Worm (Caenorhabditis elegans) whole organism, mixed stage, embryonic: Measurements from ENCODE around the gene fbxb-88.
A peak's percentile ranks its signal among the peaks of the same experiment; 100 is the strongest.

Experiments
- M03D4.4 ChIP-seq: sonication (generic microtip); optimal IDR thresholded peaks from 2 replicates; lab custom pipeline; 2017; ENCODE audit warnings: mild to moderate bottlenecking, missing genetic modification characterization, missing compliant biosample characterization
- bed-3 ChIP-seq: fragments of 200-800 bp; sonication (Bioruptor generic); optimal IDR thresholded peaks from 3 replicates; lab custom pipeline; 2018; ENCODE audit warnings: mild to moderate bottlenecking, missing genetic modification characterization, moderate library complexity, missing compliant biosample characterization
- blmp-1 ChIP-seq: fragments of 150-350 bp; optimal IDR thresholded peaks from 2 replicates; lab custom pipeline; 2014; ENCODE audit warnings: missing biosample characterization, missing genetic modification characterization
- ceh-39 ChIP-seq: fragments of 150-350 bp; optimal IDR thresholded peaks from 2 replicates; lab custom pipeline; 2014; ENCODE audit warnings: missing biosample characterization, missing genetic modification characterization
- ceh-43 ChIP-seq: fragments of 200-800 bp; sonication (Bioruptor generic); optimal IDR thresholded peaks from 2 replicates; lab custom pipeline; 2018; ENCODE audit warnings: mild to moderate bottlenecking, missing genetic modification characterization, moderate library complexity, missing compliant biosample characterization
- ceh-83 ChIP-seq: fragments of 200-800 bp; sonication (Bioruptor generic); optimal IDR thresholded peaks from 2 replicates; lab custom pipeline; 2018; ENCODE audit warnings: mild to moderate bottlenecking, missing genetic modification characterization, missing compliant biosample characterization
- ces-1 ChIP-seq: fragments of 150-350 bp; optimal IDR thresholded peaks from 2 replicates; lab custom pipeline; 2014; ENCODE audit warnings: missing biosample characterization, missing genetic modification reagents, missing genetic modification characterization
- drap-1 ChIP-seq: fragments of 200-800 bp; sonication (Bioruptor generic); optimal IDR thresholded peaks from 3 replicates; lab custom pipeline; 2018; ENCODE audit warnings: mild to moderate bottlenecking, missing genetic modification characterization, missing compliant biosample characterization
- elt-1 ChIP-seq: sonication (generic microtip); optimal IDR thresholded peaks from 2 replicates; lab custom pipeline; 2017; ENCODE audit warnings: missing genetic modification characterization, mild to moderate bottlenecking, missing compliant biosample characterization, antibody characterized with exemption, moderate library complexity, borderline replicate concordance; ENCODE audit not compliant: insufficient read depth
- elt-3 ChIP-seq: fragments of 150-350 bp; optimal IDR thresholded peaks from 2 replicates; lab custom pipeline; 2014; ENCODE audit warnings: missing biosample characterization, missing genetic modification characterization
- flh-1 ChIP-seq: fragments of 200-800 bp; sonication (Bioruptor generic); optimal IDR thresholded peaks from 2 replicates; lab custom pipeline; 2018; ENCODE audit warnings: mild to moderate bottlenecking, missing genetic modification characterization, moderate library complexity, missing compliant biosample characterization
- ham-2 ChIP-seq: fragments of 200-800 bp; sonication (Bioruptor generic); optimal IDR thresholded peaks from 2 replicates; lab custom pipeline; 2018; ENCODE audit warnings: mild to moderate bottlenecking, missing genetic modification characterization, missing compliant biosample characterization
- hlh-1 ChIP-seq: fragments of 150-350 bp; optimal IDR thresholded peaks from 2 replicates; lab custom pipeline; 2014; ENCODE audit warnings: missing biosample characterization, missing genetic modification reagents, missing genetic modification characterization
- lin-13 ChIP-seq: fragments of 150-350 bp; optimal IDR thresholded peaks from 2 replicates; lab custom pipeline; 2014; ENCODE audit warnings: missing biosample characterization, missing genetic modification characterization
- lin-32 ChIP-seq: fragments of 200-800 bp; sonication (Bioruptor generic); optimal IDR thresholded peaks from 2 replicates; lab custom pipeline; 2018; ENCODE audit warnings: mild to moderate bottlenecking, missing genetic modification characterization, missing compliant biosample characterization
- lsy-2 ChIP-seq: fragments of 150-350 bp; optimal IDR thresholded peaks from 2 replicates; lab custom pipeline; 2014; ENCODE audit warnings: missing biosample characterization, missing genetic modification characterization
- mep-1 ChIP-seq: fragments of 150-350 bp; optimal IDR thresholded peaks from 2 replicates; lab custom pipeline; 2017; ENCODE audit warnings: missing biosample characterization, missing genetic modification reagents, missing genetic modification characterization, inconsistent platforms
- mls-2 ChIP-seq: sonication (generic microtip); optimal IDR thresholded peaks from 2 replicates; lab custom pipeline; 2016; ENCODE audit warnings: mild to moderate bottlenecking, missing genetic modification characterization, moderate library complexity, missing compliant biosample characterization
- nhr-12 ChIP-seq: fragments of 150-350 bp; optimal IDR thresholded peaks from 2 replicates; lab custom pipeline; 2014; ENCODE audit warnings: missing biosample characterization, missing genetic modification characterization
- nhr-2 ChIP-seq: fragments of 150-350 bp; optimal IDR thresholded peaks from 2 replicates; lab custom pipeline; 2014; ENCODE audit warnings: missing biosample characterization, missing genetic modification characterization
- nhr-237 ChIP-seq: fragments of 150-350 bp; optimal IDR thresholded peaks from 2 replicates; lab custom pipeline; 2014; ENCODE audit warnings: missing biosample characterization, missing genetic modification characterization
- nhr-28 ChIP-seq: fragments of 150-350 bp; optimal IDR thresholded peaks from 2 replicates; lab custom pipeline; 2014; ENCODE audit warnings: missing biosample characterization, missing genetic modification characterization
- pha-4 ChIP-seq: fragments of 150-350 bp; optimal IDR thresholded peaks from 2 replicates; lab custom pipeline; 2018; ENCODE audit warnings: missing biosample characterization, missing genetic modification reagents, missing genetic modification characterization
- sem-2 ChIP-seq: fragments of 200-800 bp; sonication (Bioruptor generic); optimal IDR thresholded peaks from 2 replicates; lab custom pipeline; 2018; ENCODE audit warnings: mild to moderate bottlenecking, missing genetic modification characterization, missing compliant biosample characterization
- snpc-4 ChIP-seq: fragments of 150-350 bp; optimal IDR thresholded peaks from 2 replicates; lab custom pipeline; 2014; ENCODE audit warnings: missing biosample characterization, missing genetic modification characterization
- sptf-1 ChIP-seq: sonication (generic microtip); optimal IDR thresholded peaks from 2 replicates; lab custom pipeline; 2017; ENCODE audit warnings: mild to moderate bottlenecking, missing genetic modification characterization, moderate library complexity, missing compliant biosample characterization
- unc-120 ChIP-seq: sonication (generic microtip); optimal IDR thresholded peaks from 2 replicates; lab custom pipeline; 2017; ENCODE audit warnings: missing genetic modification characterization, missing compliant biosample characterization; ENCODE audit not compliant: poor library complexity, severe bottlenecking
- unc-39 ChIP-seq: fragments of 150-350 bp; optimal IDR thresholded peaks from 2 replicates; lab custom pipeline; 2014; ENCODE audit warnings: missing biosample characterization, missing genetic modification characterization
- unc-62 ChIP-seq: fragments of 150-350 bp; optimal IDR thresholded peaks from 2 replicates; lab custom pipeline; 2014; ENCODE audit warnings: missing biosample characterization, missing genetic modification reagents, missing genetic modification characterization
- zip-8 ChIP-seq: fragments of 150-350 bp; optimal IDR thresholded peaks from 2 replicates; lab custom pipeline; 2014; ENCODE audit warnings: missing biosample characterization, missing genetic modification characterization
- ztf-11 ChIP-seq: fragments of 150-350 bp; optimal IDR thresholded peaks from 2 replicates; lab custom pipeline; 2014; ENCODE audit warnings: missing biosample characterization, missing genetic modification characterization

The fbxb-88 gene

DNA sequence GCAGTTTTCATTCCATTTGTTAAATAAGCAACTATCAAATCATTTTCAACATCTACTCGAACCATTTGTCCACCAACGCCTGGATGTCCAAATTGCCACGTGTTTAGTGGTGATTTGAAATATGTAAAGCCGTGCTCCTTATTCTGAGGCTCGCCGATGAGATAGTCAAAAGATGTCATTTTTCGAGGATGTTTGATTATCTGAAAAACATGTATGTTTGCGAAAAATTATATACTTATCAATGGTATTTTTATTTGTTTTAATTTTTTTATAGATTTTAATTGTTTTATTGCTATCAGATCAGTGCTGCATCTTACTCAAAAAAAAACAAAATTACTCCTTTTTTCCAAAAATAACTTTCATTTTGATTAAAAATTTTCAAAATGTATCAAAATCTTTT lies 8.9 kb downstream of the fbxb-88 start:
- TF ChIP-seq M03D4.4 (tag; lab: Kevin White, UChicago) (no peak), sem-2 (GFP tag; lab: Kevin White, UChicago) (no peak), blmp-1 (tag; lab: Kevin White, UChicago) (no peak), zip-8 (tag; lab: Kevin White, UChicago) (no peak), flh-1 (no peak), elt-3 (tag; lab: Kevin White, UChicago) (no peak), ztf-11 (tag; lab: Kevin White, UChicago) (no peak), hlh-1 (tag; lab: Kevin White, UChicago) (no peak), nhr-237 (tag; lab: Kevin White, UChicago) (no peak), nhr-2 (tag; lab: Kevin White, UChicago) (no peak), nhr-12 (tag; lab: Kevin White, UChicago) (no peak), nhr-28 (tag; lab: Kevin White, UChicago) (no peak), drap-1 (GFP tag; lab: Kevin White, UChicago) (no peak), mls-2 (tag; lab: Kevin White, UChicago) (no peak), lin-32 (GFP tag; lab: Kevin White, UChicago) (no peak), pha-4 (tag; lab: Kevin White, UChicago) (no peak), ham-2 (GFP tag; lab: Kevin White, UChicago) (no peak), lsy-2 (no peak), ceh-39 (tag; lab: Kevin White, UChicago) (no peak)

DNA sequence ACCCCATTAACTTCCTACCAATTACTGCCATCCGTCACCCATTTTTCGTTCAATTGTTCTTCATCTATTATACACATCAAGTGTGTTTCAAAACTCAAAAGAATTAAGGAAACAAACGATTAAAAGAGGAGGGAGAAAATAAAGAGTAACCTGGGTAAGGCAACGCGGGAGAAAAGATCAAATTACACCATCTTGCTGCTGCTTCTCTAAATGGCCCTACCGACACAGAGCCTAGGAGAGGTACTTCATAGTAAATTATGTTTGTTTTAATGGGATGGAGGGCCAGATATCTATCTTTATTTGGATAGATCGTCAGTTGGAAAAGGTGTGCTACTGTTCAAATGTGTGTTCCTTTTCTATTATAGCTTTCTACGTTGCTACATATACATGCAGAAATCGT lies 12.3 kb downstream of the fbxb-88 start:
- TF ChIP-seq elt-1 (tag; lab: Kevin White, UChicago) = no peak
- no peak for TF ChIP-seq snpc-4 (tag; lab: Kevin White, UChicago)
- no peak for TF ChIP-seq flh-1
- TF ChIP-seq zip-8 (tag; lab: Kevin White, UChicago) = no peak
- no peak for TF ChIP-seq ceh-43 (GFP tag; lab: Kevin White, UChicago)
- no peak for TF ChIP-seq unc-62 (GFP tag; lab: Kevin White, UChicago)
- no peak for TF ChIP-seq mep-1 (tag; lab: Kevin White, UChicago)
- TF ChIP-seq lin-13 (tag; lab: Kevin White, UChicago) = no peak
- no peak for TF ChIP-seq nhr-237 (tag; lab: Kevin White, UChicago)
- no peak for TF ChIP-seq ceh-83
- no peak for TF ChIP-seq sptf-1 (tag; lab: Kevin White, UChicago)
- TF ChIP-seq ceh-39 (tag; lab: Kevin White, UChicago) = no peak
- no peak for TF ChIP-seq unc-39
- TF ChIP-seq pha-4 (tag; lab: Kevin White, UChicago) = no peak
- TF ChIP-seq unc-120 = no peak
- no peak for TF ChIP-seq elt-3 (tag; lab: Kevin White, UChicago)
- TF ChIP-seq, all 35 proteins: peak for 0

DNA sequence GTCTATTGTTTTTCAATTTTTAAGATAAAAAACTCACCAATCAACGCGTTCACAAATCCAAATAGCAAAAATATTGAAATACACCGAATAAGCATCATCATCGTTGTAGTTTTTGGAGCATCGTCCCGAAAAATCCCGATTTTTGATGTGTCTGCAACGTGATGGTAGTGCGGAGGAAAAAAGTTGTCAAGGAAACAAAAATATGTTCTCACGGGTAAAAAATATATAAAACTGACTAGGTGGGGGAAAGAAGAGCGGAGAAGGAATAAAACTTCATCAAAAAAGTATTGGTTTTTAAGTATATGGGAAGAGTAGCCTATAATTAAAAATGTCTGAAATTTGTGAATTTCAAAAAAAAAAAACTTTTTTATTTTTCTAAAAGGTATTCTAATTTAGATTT lies 15.7 kb downstream of the fbxb-88 start, which contains the start of gene rig-6:
Gene rig-6 (minus strand): TSS at position 101 of the 400 bp plus-strand sequence.
- no peak for TF ChIP-seq lsy-2
- no peak for TF ChIP-seq nhr-28 (tag; lab: Kevin White, UChicago)
- no peak for TF ChIP-seq sem-2 (GFP tag; lab: Kevin White, UChicago)
- no peak for TF ChIP-seq ceh-43 (GFP tag; lab: Kevin White, UChicago)
- no peak for TF ChIP-seq mls-2 (tag; lab: Kevin White, UChicago)
- TF ChIP-seq bed-3 (GFP tag; lab: Kevin White, UChicago) = no peak
- no peak for TF ChIP-seq pha-4 (tag; lab: Kevin White, UChicago)

DNA sequence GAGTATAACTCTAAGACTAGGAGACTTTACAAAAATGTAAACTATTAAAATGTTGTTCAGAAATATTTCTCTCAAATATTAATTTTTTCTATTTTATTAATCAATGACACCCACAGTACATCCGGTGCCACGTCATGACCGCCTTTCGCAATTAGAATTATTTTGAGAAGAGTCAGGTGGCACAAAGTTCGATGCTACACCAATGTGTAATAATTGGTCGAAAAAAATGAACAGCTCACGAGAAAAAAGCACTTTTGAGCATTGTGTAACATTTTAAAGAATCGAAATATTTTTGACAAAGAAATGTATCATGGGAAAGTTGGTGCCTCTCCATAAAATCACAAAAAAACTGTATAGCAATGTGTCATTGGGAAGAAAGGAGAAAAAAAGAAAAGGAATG lies 21.0 kb downstream of the fbxb-88 start:
- TF ChIP-seq hlh-1 (tag; lab: Kevin White, UChicago) (peak; percentile 27), ceh-83 (no peak)

DNA sequence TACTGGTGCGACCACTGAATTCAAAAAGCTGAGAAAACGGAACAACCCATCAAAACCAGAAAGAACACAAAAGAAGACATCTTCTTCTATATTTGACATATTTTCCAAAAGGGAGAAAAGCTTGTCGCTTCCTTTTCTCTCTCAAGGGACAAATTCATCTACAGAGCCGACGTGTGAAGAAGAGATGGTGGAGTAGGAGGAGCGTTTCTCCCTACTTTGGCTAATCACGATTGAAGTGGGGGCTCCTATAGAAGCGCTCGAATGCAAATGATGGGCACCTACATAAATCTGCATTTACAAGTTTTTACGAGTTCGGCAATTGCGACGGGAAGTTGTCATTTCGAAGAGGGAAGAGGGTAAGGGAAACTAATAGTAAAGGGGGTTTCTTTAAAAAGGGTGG lies 21.4 kb downstream of the fbxb-88 start:
- TF ChIP-seq ces-1 = peak; percentile 12
- no peak for TF ChIP-seq lin-32 (GFP tag; lab: Kevin White, UChicago)
